Worm (Caenorhabditis elegans): ENCODE measurements around the gene F23H12.5.

DNA sequence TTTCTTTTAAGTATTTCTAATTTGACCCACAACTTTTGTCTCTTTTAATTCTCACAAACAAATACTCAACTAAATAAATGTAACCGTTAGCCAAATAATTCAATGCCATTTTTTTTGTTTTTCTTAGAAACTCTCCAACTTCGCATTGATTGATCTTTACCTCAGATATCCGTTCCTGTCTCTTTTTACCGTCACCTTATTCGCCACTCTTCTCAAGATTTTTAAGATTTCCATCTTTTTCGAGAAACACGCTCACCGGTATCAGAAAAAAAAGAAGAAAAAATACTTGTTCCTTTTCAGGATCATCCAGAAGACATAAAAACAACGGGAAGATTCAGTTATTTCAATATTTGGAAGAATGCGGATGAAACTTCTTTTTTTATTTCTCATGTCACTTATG is at the start of gene F23H12.5:
- no peak for TF ChIP-seq ceh-36 (tag; optimal IDR thresholded peaks at IDR 0.05)
- TF ChIP-seq ets-7 (tag; optimal IDR thresholded peaks at IDR 0.05), result no peak
